Fruit fly (Drosophila melanogaster) Kc167 (cell line): ENCODE data around the gene Tango1.

Experiments used
- Myc ChIP-seq: fragments of >200 bp; optimal IDR thresholded peaks from 2 replicates; lab custom pipeline; 2017; ENCODE audit warnings: missing external identifiers
- Sin3A ChIP-seq: fragments of >200 bp; optimal IDR thresholded peaks from 2 replicates; lab custom pipeline; 2018; ENCODE audit warnings: missing external identifiers
- h ChIP-seq: fragments of >200 bp; optimal IDR thresholded peaks from 3 replicates; lab custom pipeline; 2018; ENCODE audit warnings: missing external identifiers
- insv ChIP-seq: fragments of >200 bp; optimal IDR thresholded peaks from 3 replicates; lab custom pipeline; 2018; ENCODE audit warnings: missing external identifiers
- psq ChIP-seq: fragments of >200 bp; optimal IDR thresholded peaks from 2 replicates; lab custom pipeline; 2017; ENCODE audit warnings: missing external identifiers
- ttk ChIP-seq: sonication (Bioruptor generic); optimal IDR thresholded peaks from 2 replicates; lab custom pipeline; 2017; ENCODE audit warnings: missing external identifiers

DNA sequence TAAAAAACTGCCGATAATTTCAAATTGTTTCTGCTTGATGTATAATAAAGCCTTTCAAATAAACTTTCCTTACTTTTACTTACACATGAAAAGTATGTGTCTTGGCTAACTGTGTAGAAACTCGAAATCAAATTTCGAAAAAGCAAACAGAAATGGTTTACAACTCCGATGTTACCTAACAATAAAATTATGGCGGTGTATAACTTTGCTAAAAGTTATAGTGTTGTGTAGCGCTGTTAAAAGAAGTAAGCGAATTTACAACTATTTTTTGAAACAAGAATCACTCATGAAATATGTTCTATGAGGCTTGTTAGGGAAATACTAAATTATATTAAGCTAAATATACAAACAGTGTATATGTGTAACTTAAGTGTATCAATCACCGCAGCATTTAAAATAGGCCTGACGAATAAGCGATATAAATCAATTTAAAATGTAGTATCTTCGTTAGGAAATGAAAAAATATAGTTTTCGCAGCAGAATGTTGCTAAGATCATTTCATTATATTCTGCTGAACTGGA is 26.5 kb upstream of the Tango1 start, which contains the start of gene CG34345:
- TF ChIP-seq psq = no peak
- TF ChIP-seq insv (lab: Kevin White, UChicago) = no peak
- TF ChIP-seq h = no peak
- TF ChIP-seq Sin3A (lab: Kevin White, UChicago) = no peak
- no peak for TF ChIP-seq ttk (lab: Kevin White, UChicago)
- no peak for TF ChIP-seq Myc (lab: Kevin White, UChicago)
